Fruit fly (Drosophila melanogaster): Measurements from ENCODE around the gene yellow-c.

yellow-c gene

DNA sequence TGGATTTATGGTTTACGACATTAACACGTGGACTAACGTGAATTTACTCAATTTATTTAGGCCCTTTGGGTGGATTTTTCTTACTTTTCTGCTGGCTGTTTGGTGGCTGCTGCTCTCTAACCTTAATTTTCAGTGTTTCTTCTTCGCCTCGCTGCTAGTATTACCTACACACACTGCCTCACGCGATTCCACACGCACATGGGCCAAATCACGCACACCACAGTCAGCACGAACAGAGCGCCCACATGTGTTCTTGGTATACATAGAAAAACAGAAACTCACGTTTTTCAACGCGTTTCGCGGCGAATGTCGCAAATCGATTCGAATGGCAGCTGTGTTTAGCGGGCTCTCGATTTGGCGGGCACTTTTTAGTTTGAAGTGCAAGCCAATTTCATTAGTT is 32.6 kb downstream of the yellow-c start (continued):
- TF ChIP-seq CG7271 (tag; optimal IDR thresholded peaks at IDR 0.05) (peak; percentile 45), CG14014 (GFP tag; IDR thresholded peaks at IDR 0.05) (no peak; the same call in 1 of the 2 replicates), fru (optimal IDR thresholded peaks at IDR 0.05) (no peak), Antp (GFP tag; optimal IDR thresholded peaks at IDR 0.05) (no peak), CG1832 (GFP tag; optimal IDR thresholded peaks at IDR 0.05) (no peak), CG10654 (GFP tag; optimal IDR thresholded peaks at IDR 0.05) (peak; percentile 37), CG1233 (GFP tag; optimal IDR thresholded peaks at IDR 0.05) (peak; percentile 6), CG14860 (GFP tag; IDR thresholded peaks at IDR 0.05; ENCODE audit: partially characterized antibody) (peak; percentile 65), CG5180 (GFP tag; optimal IDR thresholded peaks at IDR 0.05) (no peak), CG4820 (GFP tag; optimal IDR thresholded peaks at IDR 0.05) (peak; percentile 25), bigmax (GFP tag; optimal IDR thresholded peaks at IDR 0.05) (peak; percentile 99), CG17612 (GFP tag; IDR thresholded peaks at IDR 0.05) (0 out of 2 replicates have a peak, but pooled peaks have one; percentile 9), CG4424 (GFP tag; optimal IDR thresholded peaks at IDR 0.05) (peak; percentile 5), dimm (GFP tag; IDR thresholded peaks at IDR 0.05) (no peak), tin (GFP tag; optimal IDR thresholded peaks at IDR 0.05) (peak; percentile 37), Sox100B (GFP tag; optimal IDR thresholded peaks at IDR 0.05) (no peak), CG43689 (GFP tag; IDR thresholded peaks at IDR 0.05) (no peak), gcm (GFP tag; optimal IDR thresholded peaks at IDR 0.05) (peak; percentile 93), CG6683 (GFP tag; optimal IDR thresholded peaks at IDR 0.05) (peak; percentile 19), slbo (GFP tag; IDR thresholded peaks at IDR 0.05) (peak; percentile 38; the same call in 1 of the 2 replicates), CG34422 (GFP tag; IDR thresholded peaks at IDR 0.05) (peak; percentile 85; the same call in 2 of the 3 replicates), CG31224 (GFP tag; IDR thresholded peaks at IDR 0.05) (no peak), tgo (GFP tag; IDR thresholded peaks at IDR 0.05) (peak; percentile 23; the same call in 2 of the 3 replicates), peb (GFP tag; IDR thresholded peaks at IDR 0.05) (no peak), nom (GFP tag; optimal IDR thresholded peaks at IDR 0.05) (no peak), Ada2b (GFP tag; IDR thresholded peaks at IDR 0.05) (no peak), Hr39 (optimal IDR thresholded peaks at IDR 0.05) (no peak), CG4617 (GFP tag; optimal IDR thresholded peaks at IDR 0.05; ENCODE audit: borderline replicate concordance) (peak; percentile 33), CG7372 (GFP tag; IDR thresholded peaks at IDR 0.05) (no peak), kah (GFP tag; optimal IDR thresholded peaks at IDR 0.05) (peak; percentile 71), Fer2 (tag; optimal IDR thresholded peaks at IDR 0.05) (no peak), Dfd (GFP tag; optimal IDR thresholded peaks at IDR 0.05) (no peak), CG2678 (tag; optimal IDR thresholded peaks at IDR 0.05) (no peak), sr (GFP tag; IDR thresholded peaks at IDR 0.05) (peak; percentile 89; the same call in 2 of the 3 replicates), CG10543 (GFP tag; optimal IDR thresholded peaks at IDR 0.05) (peak; percentile 68), Scr (GFP tag; IDR thresholded peaks at IDR 0.05; ENCODE audit: partially characterized antibody) (peak; percentile 75), CG4854 (GFP tag; optimal IDR thresholded peaks at IDR 0.05) (peak; percentile 21), CG11504 (tag; optimal IDR thresholded peaks at IDR 0.05) (peak; percentile 51), D19B (GFP tag; optimal IDR thresholded peaks at IDR 0.05) (no peak), h (optimal IDR thresholded peaks at IDR 0.05) (no peak), Fer3 (tag; optimal IDR thresholded peaks at IDR 0.05) (peak; percentile 44), dmrt11E (tag; optimal IDR thresholded peaks at IDR 0.05) (no peak), Chrac-16 (GFP tag; optimal IDR thresholded peaks at IDR 0.05) (peak; percentile 19), klu (GFP tag; IDR thresholded peaks at IDR 0.05) (peak; percentile 19; the same call in 1 of the 2 replicates), CG18476 (GFP tag; optimal IDR thresholded peaks at IDR 0.05) (no peak), wor (GFP tag; IDR thresholded peaks at IDR 0.05) (no peak), Aef1 (GFP tag; IDR thresholded peaks at IDR 0.05) (no peak), fd3F (GFP tag; optimal IDR thresholded peaks at IDR 0.05) (no peak), Camta (GFP tag; optimal IDR thresholded peaks at IDR 0.05) (peak; percentile 25), emc (GFP tag; optimal IDR thresholded peaks at IDR 0.05) (no peak), CG5953 (GFP tag; IDR thresholded peaks at IDR 0.05) (no peak), al (GFP tag; IDR thresholded peaks at IDR 0.05) (no peak)

Measured in whole organism, embryonic.